Fruit fly (Drosophila melanogaster): Measurements from ENCODE around the gene Hand.

The Hand gene

DNA sequence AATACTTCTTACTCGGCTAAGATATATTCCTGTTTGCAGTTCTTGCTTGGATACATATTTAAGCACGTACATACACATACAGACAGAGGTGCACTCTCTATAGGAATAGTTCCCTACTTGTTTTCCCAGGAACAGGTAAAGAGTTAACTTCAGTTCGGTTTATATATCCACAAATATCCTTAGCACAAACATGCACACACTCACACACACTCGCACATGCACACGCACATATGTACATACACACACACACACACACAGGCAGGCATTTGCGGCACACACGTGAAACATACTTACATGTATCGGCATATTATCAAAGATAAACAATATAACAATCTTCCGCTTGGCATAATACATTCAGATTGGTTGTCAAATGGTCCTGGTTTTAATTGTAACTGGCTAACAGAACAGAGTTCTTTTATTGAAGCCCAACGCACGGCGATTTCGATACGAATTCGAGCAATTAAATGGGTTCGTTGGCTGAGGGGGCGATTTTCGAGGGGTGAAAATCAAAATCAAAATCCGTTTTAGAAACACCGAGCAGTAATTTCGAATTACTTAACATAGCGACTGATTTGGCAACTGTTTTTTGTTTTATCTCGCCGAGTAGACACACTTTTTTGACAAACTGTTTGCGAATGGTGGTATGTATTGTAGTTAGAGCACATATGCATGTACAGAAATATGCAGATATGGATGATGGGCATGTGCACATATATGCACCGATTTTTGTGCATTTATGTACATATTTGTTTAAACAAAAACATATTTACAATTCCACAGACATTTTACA lies 35.0 kb downstream of the Hand start:
- TF ChIP-seq noc (tag; optimal IDR thresholded peaks at IDR 0.05) = no peak

dm6 chr2L:10255725-10256158 lies 39.4 kb downstream of the Hand start, which contains the start of gene CG5676:
Gene CG5676 (minus strand): TSS chr2L:10255891.
- no peak for TF ChIP-seq noc (tag; optimal IDR thresholded peaks at IDR 0.05)

dm6 chr2L:10251592-10251991 lies 43.6 kb downstream of the Hand start, which contains the start of gene Ror:
Gene Ror (plus strand): TSS chr2L:10251843.
- TF ChIP-seq noc (tag; optimal IDR thresholded peaks at IDR 0.05) = no peak

- no peak for TF ChIP-seq noc (tag; optimal IDR thresholded peaks at IDR 0.05)
Measured at dm6 chr2L:10250441-10250847, 44.7 kb downstream of the Hand start, which contains the start of the genes bsk and CG31717. Gene bsk (minus strand): TSS chr2L:10250501. Gene CG31717 (plus strand): TSS chr2L:10250737.

- TF ChIP-seq noc (tag; optimal IDR thresholded peaks at IDR 0.05) = no peak
Measured at dm6 chr2L:10249655-10250202, 45.5 kb downstream of the Hand start.

DNA sequence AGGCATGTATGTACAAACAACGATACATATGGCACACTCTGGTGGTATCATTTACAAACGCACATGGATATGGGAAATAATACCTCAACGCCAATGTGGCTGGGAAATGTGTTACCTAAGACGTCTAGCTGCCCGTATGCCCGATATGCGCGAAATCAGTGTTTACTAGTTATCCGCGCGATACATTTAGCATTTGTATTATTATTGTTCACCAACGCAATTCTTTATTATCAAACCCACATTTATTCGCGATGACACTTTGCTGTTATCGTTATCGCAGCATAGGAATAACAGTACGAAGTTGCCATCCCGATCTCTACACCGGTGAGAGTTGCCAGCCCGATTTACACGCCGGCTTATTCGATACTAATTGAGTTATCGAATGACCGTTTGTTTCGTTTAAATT lies 48.4 kb downstream of the Hand start, which contains the start of gene chico:
Gene chico (minus strand): TSS at position 294 of the 406 bp plus-strand sequence.
- TF ChIP-seq noc (tag; optimal IDR thresholded peaks at IDR 0.05) = no peak

Measured in whole organism, larva.